Fruit fly (Drosophila melanogaster): Measurements from ENCODE around the gene JMJD7.

JMJD7 gene

DNA sequence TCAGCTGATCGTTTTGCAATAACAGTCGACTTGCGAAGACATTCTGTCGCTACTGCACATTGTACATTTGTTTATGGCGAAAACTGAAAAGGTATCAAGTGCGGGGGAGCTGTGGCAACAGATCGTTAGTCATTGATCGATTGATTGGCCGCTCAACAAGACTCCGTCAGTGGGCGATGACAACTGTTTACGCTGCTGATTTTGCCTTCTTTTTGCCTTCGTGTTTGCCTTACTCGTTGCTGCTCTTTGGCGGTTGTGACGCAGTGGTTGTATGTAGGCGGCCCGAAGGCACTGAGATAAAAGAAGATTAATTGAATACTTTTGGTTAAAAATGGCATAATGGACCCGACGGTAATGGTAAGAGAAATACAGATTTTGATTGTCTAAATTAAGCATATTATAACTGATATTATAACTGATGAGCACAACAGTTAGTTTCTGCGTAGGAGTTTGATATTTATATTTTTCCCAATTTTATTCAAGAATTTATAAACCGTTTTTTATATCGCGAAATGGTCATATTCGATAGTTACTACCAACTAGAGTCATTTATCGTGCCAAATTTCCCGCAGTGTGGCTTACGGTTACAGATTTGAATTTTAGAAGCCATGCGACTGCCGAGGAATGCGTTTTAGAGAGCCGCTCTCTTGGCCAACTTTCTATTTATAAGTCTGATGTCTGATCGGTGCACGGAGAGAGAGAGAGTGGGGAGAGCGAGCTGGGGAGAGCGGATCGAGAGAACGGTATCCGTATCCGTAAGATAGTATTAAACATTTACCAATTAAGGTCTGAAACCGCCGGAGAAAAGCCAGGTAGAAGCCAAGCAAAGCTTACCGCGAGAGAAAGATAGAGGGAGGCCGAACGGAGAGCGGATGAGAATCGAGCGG lies 26.7 kb upstream of the JMJD7 start (continued):
- TF ChIP-seq CG10431 (GFP tag; optimal IDR thresholded peaks at IDR 0.05) (peak; percentile 38), bsh (GFP tag; optimal IDR thresholded peaks at IDR 0.05) (peak; percentile 90 to 91), CG18599 (GFP tag; optimal IDR thresholded peaks at IDR 0.05) (peak; percentile 89), MTF-1 (GFP tag; optimal IDR thresholded peaks at IDR 0.05; ENCODE audit: borderline replicate concordance) (peak; percentile 55), Ptx1 (GFP tag; IDR thresholded peaks at IDR 0.05) (peak; percentile 92), CG6689 (GFP tag; IDR thresholded peaks at IDR 0.05) (peak; percentile 87), HHEX (GFP tag; optimal IDR thresholded peaks at IDR 0.05) (peak; percentile 90), ems (GFP tag; optimal IDR thresholded peaks at IDR 0.05) (peak; percentile 81), Lhr (GFP tag; optimal IDR thresholded peaks at IDR 0.05) (peak; percentile 65), insv (GFP tag; optimal IDR thresholded peaks at IDR 0.05) (peak in 1 of 2 experiments; percentile 23), CG9817 (tag; optimal IDR thresholded peaks at IDR 0.05) (peak; percentile 81), CG3995 (GFP tag; optimal IDR thresholded peaks at IDR 0.05) (peak; percentile 48), CG11398 (GFP tag; optimal IDR thresholded peaks at IDR 0.05) (peak; percentile 35), Deaf1 (tag; optimal IDR thresholded peaks at IDR 0.05) (peak; percentile 74), CG16813 (GFP tag; IDR thresholded peaks at IDR 0.05; ENCODE audit: partially characterized antibody) (no peak), CG13123 (GFP tag; optimal IDR thresholded peaks at IDR 0.05) (peak; percentile 56), CG3847 (GFP tag; IDR thresholded peaks at IDR 0.05) (peak; percentile 87), corto (GFP tag; optimal IDR thresholded peaks at IDR 0.05) (peak; percentile 73), fd102C (GFP tag; optimal IDR thresholded peaks at IDR 0.05) (no peak), lola (GFP tag; optimal IDR thresholded peaks at IDR 0.05) (peak in 1 of 3 experiments; percentile 84), Fer3 (tag; optimal IDR thresholded peaks at IDR 0.05) (peak; percentile 85), E2f1 (GFP tag; IDR thresholded peaks at IDR 0.05) (peak; percentile 81), Nf-YC (tag; optimal IDR thresholded peaks at IDR 0.05) (peak; percentile 74), trh (GFP tag; optimal IDR thresholded peaks at IDR 0.05) (peak; percentile 68), dysf (GFP tag; IDR thresholded peaks at IDR 0.05) (peak; percentile 94), tll (GFP tag; optimal IDR thresholded peaks at IDR 0.05) (no peak), Myb (GFP tag; optimal IDR thresholded peaks at IDR 0.05) (peak; percentile 30), kay (GFP tag; optimal IDR thresholded peaks at IDR 0.05) (peak; percentile 81), CG3065 (GFP tag; optimal IDR thresholded peaks at IDR 0.05) (peak; percentile 63), CG10321 (GFP tag; IDR thresholded peaks at IDR 0.05) (no peak; the same call in 1 of the 2 replicates), PHDP (tag; optimal IDR thresholded peaks at IDR 0.05) (peak; percentile 93), Vsx1 (GFP tag; optimal IDR thresholded peaks at IDR 0.05) (peak; percentile 85), CG34224 (GFP tag; IDR thresholded peaks at IDR 0.05; ENCODE audit: partially characterized antibody) (peak; percentile 72), CG4820 (GFP tag; optimal IDR thresholded peaks at IDR 0.05) (peak; percentile 90), zf30C (GFP tag; optimal IDR thresholded peaks at IDR 0.05) (peak; percentile 61), D (optimal IDR thresholded peaks at IDR 0.05) (no peak), D (GFP tag; optimal IDR thresholded peaks at IDR 0.05) (peak; percentile 92), CG10366 (GFP tag; IDR thresholded peaks at IDR 0.05) (peak; percentile 81), CG7786 (GFP tag; optimal IDR thresholded peaks at IDR 0.05) (peak; percentile 52), CG16863 (GFP tag; optimal IDR thresholded peaks at IDR 0.05) (peak; percentile 69), gem (tag; optimal IDR thresholded peaks at IDR 0.05) (peak; percentile 95), Aef1 (GFP tag; IDR thresholded peaks at IDR 0.05) (peak; percentile 79), vnd (GFP tag; IDR thresholded peaks at IDR 0.05; ENCODE audit: partially characterized antibody) (no peak), CG12236 (GFP tag; optimal IDR thresholded peaks at IDR 0.05) (peak; percentile 26), NFAT (GFP tag; IDR thresholded peaks at IDR 0.05) (peak; percentile 77), CG12071 (GFP tag; optimal IDR thresholded peaks at IDR 0.05) (peak; percentile 79), slbo (GFP tag; IDR thresholded peaks at IDR 0.05) (peak; percentile 88), sima (GFP tag; optimal IDR thresholded peaks at IDR 0.05) (no peak)

All from whole organism, embryonic.